Fruit fly (Drosophila melanogaster) whole organism, prepupa: ENCODE data around the gene Antp.

Source experiments
- Blimp-1 ChIP-seq: fragments of 200-800 bp; sonication (Bioruptor generic); optimal IDR thresholded peaks from 3 replicates; lab custom pipeline; 2017; ENCODE audit warnings: missing biosample characterization, missing genetic modification characterization, mild to moderate bottlenecking, moderate library complexity, missing genetic modification reagents
- CG10669 ChIP-seq: fragments of 200-800 bp; sonication (Bioruptor generic); optimal IDR thresholded peaks from 3 replicates; lab custom pipeline; 2018; ENCODE audit warnings: missing biosample characterization, mild to moderate bottlenecking, missing genetic modification characterization, moderate library complexity
- CG1621 ChIP-seq: fragments of 200-800 bp; sonication (Bioruptor generic); optimal IDR thresholded peaks from 3 replicates; lab custom pipeline; 2018; ENCODE audit warnings: missing biosample characterization, mild to moderate bottlenecking, missing genetic modification characterization
- CG16779 ChIP-seq: fragments of 200-800 bp; sonication (Bioruptor generic); optimal IDR thresholded peaks from 3 replicates; lab custom pipeline; 2017; ENCODE audit warnings: missing biosample characterization, mild to moderate bottlenecking, missing genetic modification characterization
- CG3032 ChIP-seq: fragments of 200-800 bp; optimal IDR thresholded peaks from 2 replicates; lab custom pipeline; 2019; ENCODE audit warnings: missing biosample characterization, mild to moderate bottlenecking, missing genetic modification characterization, moderate library complexity
- CG31627 ChIP-seq: fragments of 200-800 bp; sonication (Bioruptor generic); optimal IDR thresholded peaks from 3 replicates; lab custom pipeline; 2016; ENCODE audit warnings: missing biosample characterization, missing genetic modification characterization
- CG32006 ChIP-seq: fragments of 200-800 bp; sonication (Bioruptor generic); optimal IDR thresholded peaks from 3 replicates; lab custom pipeline; 2017; ENCODE audit warnings: missing biosample characterization, mild to moderate bottlenecking, missing genetic modification characterization
- CG3919 ChIP-seq: fragments of 200-800 bp; sonication (Bioruptor generic); optimal IDR thresholded peaks from 3 replicates; lab custom pipeline; 2016; ENCODE audit warnings: missing biosample characterization, missing genetic modification characterization
- CG6276 ChIP-seq: fragments of 200-800 bp; sonication (Bioruptor generic); optimal IDR thresholded peaks from 2 replicates; lab custom pipeline; 2017; ENCODE audit warnings: missing biosample characterization, mild to moderate bottlenecking, missing genetic modification characterization
- CG6792 ChIP-seq: fragments of 200-800 bp; sonication (Bioruptor generic); optimal IDR thresholded peaks from 3 replicates; lab custom pipeline; 2016; ENCODE audit warnings: missing biosample characterization, missing genetic modification characterization
- CG7368 ChIP-seq: fragments of 200-800 bp; sonication (Bioruptor generic); optimal IDR thresholded peaks from 3 replicates; lab custom pipeline; 2016; ENCODE audit warnings: missing biosample characterization, missing genetic modification characterization
- CG8632 ChIP-seq: fragments of 200-800 bp; sonication (Bioruptor generic); optimal IDR thresholded peaks from 3 replicates; lab custom pipeline; 2016; ENCODE audit warnings: missing biosample characterization, missing genetic modification characterization
- Eip78C ChIP-seq: fragments of 200-800 bp; sonication (Bioruptor generic); peaks from one replicate; lab custom pipeline; 2016; ENCODE audit warnings: missing biosample characterization, missing genetic modification characterization
- Ets21C ChIP-seq: fragments of 200-800 bp; sonication (Bioruptor generic); optimal IDR thresholded peaks from 3 replicates; lab custom pipeline; 2016; ENCODE audit warnings: missing biosample characterization, missing genetic modification characterization
- Gug ChIP-seq: fragments of 200-800 bp; sonication (Bioruptor generic); IDR thresholded peaks from 2 replicates; pipeline ENCODE4 v1.3.6; 2022; ENCODE audit warnings: missing biosample characterization, missing genetic modification characterization
- Met ChIP-seq: fragments of 200-800 bp; sonication (Bioruptor generic); optimal IDR thresholded peaks from 3 replicates; lab custom pipeline; 2016; ENCODE audit warnings: missing biosample characterization, missing genetic modification characterization
- Sox102F ChIP-seq: fragments of 200-800 bp; sonication (Bioruptor generic); optimal IDR thresholded peaks from 2 replicates; lab custom pipeline; 2016; ENCODE audit warnings: missing biosample characterization, mild to moderate bottlenecking, missing genetic modification characterization
- Sox14 ChIP-seq: fragments of 200-800 bp; sonication (Bioruptor generic); optimal IDR thresholded peaks from 3 replicates; lab custom pipeline; 2016; ENCODE audit warnings: missing biosample characterization, missing genetic modification characterization
- Sox15 ChIP-seq: fragments of 200-800 bp; sonication (Bioruptor generic); optimal IDR thresholded peaks from 3 replicates; lab custom pipeline; 2016; ENCODE audit warnings: missing biosample characterization, missing genetic modification characterization
- achi ChIP-seq: fragments of 200-800 bp; sonication (Bioruptor generic); optimal IDR thresholded peaks from 3 replicates; lab custom pipeline; 2016; ENCODE audit warnings: missing biosample characterization, missing genetic modification characterization
- acj6 ChIP-seq: fragments of 200-800 bp; sonication (Bioruptor generic); optimal IDR thresholded peaks from 3 replicates; lab custom pipeline; 2016; ENCODE audit warnings: missing biosample characterization, missing genetic modification characterization
- cyc ChIP-seq: fragments of 200-800 bp; sonication (Bioruptor generic); optimal IDR thresholded peaks from 3 replicates; lab custom pipeline; 2016; ENCODE audit warnings: missing biosample characterization, missing genetic modification characterization
- dac ChIP-seq: fragments of 200-800 bp; sonication (Bioruptor generic); optimal IDR thresholded peaks from 2 replicates; lab custom pipeline; 2017; ENCODE audit warnings: missing biosample characterization, mild to moderate bottlenecking, missing genetic modification characterization
- dsx ChIP-seq: fragments of 200-800 bp; optimal IDR thresholded peaks from 3 replicates; lab custom pipeline; 2019; ENCODE audit warnings: missing biosample characterization, mild to moderate bottlenecking, missing genetic modification characterization, moderate library complexity; ENCODE audit not compliant: poor library complexity, severe bottlenecking
- fd59A ChIP-seq: fragments of 200-800 bp; sonication (Bioruptor generic); optimal IDR thresholded peaks from 2 replicates; lab custom pipeline; 2017; ENCODE audit warnings: missing biosample characterization, mild to moderate bottlenecking, missing genetic modification characterization, missing genetic modification reagents
- fkh ChIP-seq: fragments of 200-800 bp; sonication (Bioruptor generic); optimal IDR thresholded peaks from 3 replicates; lab custom pipeline; 2017; ENCODE audit warnings: missing biosample characterization, mild to moderate bottlenecking, missing genetic modification characterization, moderate library complexity
- lz ChIP-seq: fragments of 200-800 bp; sonication (Bioruptor generic); optimal IDR thresholded peaks from 3 replicates; lab custom pipeline; 2016; ENCODE audit warnings: missing biosample characterization, missing genetic modification characterization
- net ChIP-seq: fragments of 200-800 bp; sonication (Bioruptor generic); optimal IDR thresholded peaks from 3 replicates; lab custom pipeline; 2016; ENCODE audit warnings: missing biosample characterization, missing genetic modification characterization
- spab ChIP-seq: fragments of 200-800 bp; sonication (Bioruptor generic); optimal IDR thresholded peaks from 2 replicates; lab custom pipeline; 2017; ENCODE audit warnings: missing biosample characterization, mild to moderate bottlenecking, missing genetic modification characterization, missing genetic modification reagents
- ss ChIP-seq, 2 experiments: fragments of 200-800 bp; sonication (Bioruptor generic); optimal IDR thresholded peaks; 2 replicates in 1 of 2; 3 replicates in 1 of 2; lab custom pipeline; 2017 to 2018; ENCODE audit warnings: mild to moderate bottlenecking in 2 of 2, missing biosample characterization in 2 of 2, missing genetic modification characterization in 2 of 2, moderate library complexity in 1 of 2
- svp ChIP-seq: fragments of 200-800 bp; sonication (Bioruptor generic); peaks from one replicate; lab custom pipeline; 2016; ENCODE audit warnings: missing biosample characterization, missing genetic modification characterization
- topi ChIP-seq: fragments of 200-800 bp; sonication (Bioruptor generic); optimal IDR thresholded peaks from 3 replicates; lab custom pipeline; 2016; ENCODE audit warnings: missing biosample characterization, missing genetic modification characterization
- vri ChIP-seq: fragments of 200-800 bp; sonication (Bioruptor generic); optimal IDR thresholded peaks from 3 replicates; lab custom pipeline; 2016; ENCODE audit warnings: missing biosample characterization, mild to moderate bottlenecking, missing genetic modification characterization

Antp gene

DNA sequence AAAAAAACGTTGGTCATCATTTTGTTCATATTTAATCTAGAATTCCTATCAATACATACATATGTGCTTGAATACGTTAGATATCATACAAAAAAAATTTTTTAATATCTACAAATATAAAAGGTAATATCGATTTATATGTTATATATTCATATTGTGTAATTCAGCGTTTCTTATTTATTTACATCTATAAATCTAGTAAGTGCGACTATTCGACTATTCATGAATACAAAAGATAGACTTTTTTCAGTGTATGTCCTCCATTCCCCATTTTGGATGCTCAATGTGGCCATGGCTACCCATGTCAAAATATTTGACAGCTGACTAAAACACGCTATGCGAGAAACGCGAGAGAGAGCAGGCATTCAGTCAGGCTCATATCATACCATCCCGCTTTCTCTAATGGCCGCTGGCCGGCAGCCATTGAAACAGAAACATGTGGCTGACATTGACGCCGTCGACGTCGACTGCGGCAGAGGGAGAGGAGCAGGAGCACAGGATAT lies 95.7 kb downstream of the Antp start (continued):
- TF ChIP-seq cyc (peak; percentile 19), svp (GFP tag; lab: Kevin White, UChicago) (peak; percentile 70), net (GFP tag; lab: Kevin White, UChicago) (peak; percentile 13), topi (GFP tag; lab: Kevin White, UChicago) (no peak), CG1621 (no peak), fkh (GFP tag; lab: Kevin White, UChicago) (no peak), spab (no peak), CG31627 (GFP tag; lab: Kevin White, UChicago) (no peak)

DNA sequence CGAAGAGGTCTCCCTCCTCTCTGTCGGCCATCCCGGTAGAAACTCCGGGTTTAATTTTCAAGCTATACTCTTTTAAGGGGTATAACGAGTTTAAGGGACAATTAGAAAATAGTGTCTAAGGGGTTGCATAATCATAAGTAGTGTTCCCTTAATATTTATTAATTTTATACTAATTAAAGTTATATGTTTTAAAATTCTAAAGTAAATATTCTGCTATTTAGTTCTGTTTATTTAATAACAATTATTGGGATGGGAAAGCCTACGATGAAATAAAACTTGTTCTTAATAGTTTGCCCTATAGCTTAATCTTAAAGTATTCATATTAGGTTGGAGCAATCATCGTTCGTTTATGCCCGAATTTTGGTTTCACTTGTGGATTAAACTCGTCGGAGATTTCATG lies 100.1 kb downstream of the Antp start:
- TF ChIP-seq Eip78C = peak; percentile 4
- TF ChIP-seq fd59A = no peak
- peak in 1 of 2 experiments; percentile 19 for TF ChIP-seq ss (GFP tag; optimal IDR thresholded peaks at IDR 0.05; lab: Kevin White, UChicago)
- no peak for TF ChIP-seq Blimp-1 (GFP tag; lab: Kevin White, UChicago)
- peak; percentile 2 for TF ChIP-seq CG3032

DNA sequence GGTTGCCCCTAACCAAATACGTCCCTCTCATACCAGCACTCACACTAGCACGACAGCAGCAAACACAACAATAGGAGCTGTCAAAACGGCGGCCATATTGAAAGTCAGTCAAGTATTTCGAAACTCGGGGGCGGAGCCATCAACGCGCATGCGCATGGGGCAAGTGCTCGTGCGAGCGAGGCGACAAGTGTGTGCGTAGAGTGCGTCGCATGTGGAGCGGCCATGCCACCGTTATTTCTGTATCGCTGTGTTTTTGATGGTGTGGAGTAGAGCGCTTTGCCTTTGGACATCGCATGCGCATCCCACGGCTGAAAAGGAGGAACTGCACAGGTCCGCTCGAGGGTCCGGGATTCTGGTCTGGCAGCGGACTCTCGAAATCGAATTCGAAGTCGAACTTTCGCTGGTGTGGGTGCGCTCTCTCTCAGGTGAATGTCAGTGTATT lies 105.9 kb downstream of the Antp start:
- TF ChIP-seq dac (GFP tag; lab: Kevin White, UChicago) = no peak
- no peak for TF ChIP-seq CG16779
- peak; percentile 13 for TF ChIP-seq svp (GFP tag; lab: Kevin White, UChicago)
- peak; percentile 55 for TF ChIP-seq achi (GFP tag; lab: Kevin White, UChicago)
- TF ChIP-seq Sox15 (GFP tag; lab: Kevin White, UChicago) = no peak
- peak in 1 of 2 experiments; percentile 30 for TF ChIP-seq ss (GFP tag; optimal IDR thresholded peaks at IDR 0.05; lab: Kevin White, UChicago)
- TF ChIP-seq Sox102F (GFP tag; lab: Kevin White, UChicago) = peak; percentile 46
- TF ChIP-seq Eip78C = peak; percentile 75
- peak; percentile 87 for TF ChIP-seq fkh (GFP tag; lab: Kevin White, UChicago)
- no peak for TF ChIP-seq Met (GFP tag; lab: Kevin White, UChicago)

DNA sequence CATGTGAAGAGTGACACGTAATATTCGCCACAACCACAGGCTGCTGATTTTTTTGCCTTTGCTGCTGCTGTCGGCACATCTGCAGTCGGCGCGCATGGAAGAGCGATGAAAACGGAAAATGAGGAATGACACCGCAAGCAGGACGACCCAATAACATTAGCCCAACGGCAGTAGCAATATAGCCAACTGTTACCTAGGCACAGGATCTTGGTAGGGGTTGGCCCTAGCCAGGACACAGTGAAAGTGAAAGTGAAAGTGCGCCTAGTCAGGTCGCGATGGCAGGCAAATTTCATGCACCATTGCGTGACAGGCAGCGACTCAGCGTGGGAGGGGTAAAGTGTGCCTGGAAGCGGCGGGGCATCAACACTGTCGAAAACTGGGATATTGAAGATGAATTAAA lies 110.2 kb downstream of the Antp start:
- TF ChIP-seq svp (GFP tag; lab: Kevin White, UChicago) (peak; percentile 16), acj6 (GFP tag; lab: Kevin White, UChicago) (no peak)

DNA sequence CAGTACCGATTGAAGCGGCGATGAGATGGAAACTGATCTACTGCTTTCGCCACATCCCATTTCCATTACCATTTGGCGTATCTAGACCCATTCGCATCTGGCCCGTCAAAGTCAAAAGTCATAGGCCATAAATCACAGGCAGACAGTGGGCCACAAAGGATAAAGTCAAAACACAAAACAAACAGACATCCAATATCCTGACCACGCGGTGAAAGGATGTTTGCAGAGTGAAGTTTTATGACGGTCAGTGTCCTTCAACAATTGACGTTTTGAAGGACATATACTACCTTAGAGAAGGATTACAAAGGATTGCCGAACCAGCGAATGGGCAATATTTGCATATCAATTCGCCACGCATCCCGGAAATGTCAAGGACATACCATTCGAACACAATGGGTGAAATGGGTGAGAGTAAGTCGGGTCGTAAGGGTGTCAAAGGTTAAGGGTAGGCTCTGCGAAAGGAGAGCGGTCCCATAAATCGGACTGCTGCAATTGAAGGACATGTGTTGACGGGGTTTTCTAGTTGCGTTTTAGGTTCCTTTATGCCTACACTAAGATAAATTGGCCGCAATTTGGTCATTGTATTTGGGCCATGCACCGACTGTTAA lies 113.7 kb downstream of the Antp start:
- no peak for TF ChIP-seq lz (GFP tag; lab: Kevin White, UChicago)
- no peak for TF ChIP-seq CG3919 (GFP tag; lab: Kevin White, UChicago)
- TF ChIP-seq Sox102F (GFP tag; lab: Kevin White, UChicago) = no peak
- TF ChIP-seq svp (GFP tag; lab: Kevin White, UChicago) = no peak
- no peak for TF ChIP-seq CG32006 (GFP tag; lab: Kevin White, UChicago)
- no peak for TF ChIP-seq net (GFP tag; lab: Kevin White, UChicago)
- TF ChIP-seq Gug (GFP tag; lab: Robert Waterston, UW) = no peak
- TF ChIP-seq acj6 (GFP tag; lab: Kevin White, UChicago) = no peak
- TF ChIP-seq Ets21C (GFP tag; lab: Kevin White, UChicago) = no peak
- no peak for TF ChIP-seq fkh (GFP tag; lab: Kevin White, UChicago)
- TF ChIP-seq vri (GFP tag; lab: Kevin White, UChicago) = no peak
- no peak for TF ChIP-seq CG10669 (GFP tag; lab: Kevin White, UChicago)
- no peak for TF ChIP-seq Sox14 (GFP tag; lab: Kevin White, UChicago)
- no peak for TF ChIP-seq dsx (GFP tag; lab: Kevin White, UChicago)
- TF ChIP-seq CG8632 (GFP tag; lab: Kevin White, UChicago) = no peak
- TF ChIP-seq CG7368 = no peak
- TF ChIP-seq CG6276 (GFP tag; lab: Kevin White, UChicago) = no peak
- no peak for TF ChIP-seq CG6792 (GFP tag; lab: Kevin White, UChicago)
